Worm (Caenorhabditis elegans) whole organism, L1 larva: ENCODE data around the gene nlp-50.

Source experiments
- C04F5.9 ChIP-seq: sonication (generic microtip); optimal IDR thresholded peaks from 2 replicates; lab custom pipeline; 2016; ENCODE audit warnings: missing genetic modification characterization, missing compliant biosample characterization
- blmp-1 ChIP-seq: fragments of 150-350 bp; optimal IDR thresholded peaks from 2 replicates; lab custom pipeline; 2014; ENCODE audit warnings: missing biosample characterization, missing genetic modification characterization
- ceh-63 ChIP-seq: fragments of 200-800 bp; sonication (Bioruptor generic); optimal IDR thresholded peaks from 2 replicates; lab custom pipeline; 2018; ENCODE audit warnings: mild to moderate bottlenecking, missing genetic modification characterization, missing compliant biosample characterization
- ceh-82 ChIP-seq, 3 experiments: fragments of 150-350 bp in 1 of 3; sonication (generic microtip) in 2 of 3; optimal IDR thresholded peaks; 2 replicates each; lab custom pipeline; 2014 to 2017; ENCODE audit warnings: missing biosample characterization in 3 of 3, missing genetic modification characterization in 3 of 3
- ceh-88 ChIP-seq: fragments of 200-800 bp; sonication (Bioruptor generic); IDR thresholded peaks from 2 replicates; pipeline ENCODE4 v1.3.6; 2022; ENCODE audit warnings: missing genetic modification characterization, missing compliant biosample characterization
- ces-1 ChIP-seq: fragments of 150-350 bp; optimal IDR thresholded peaks from 2 replicates; lab custom pipeline; 2014; ENCODE audit warnings: missing biosample characterization, missing genetic modification reagents, missing genetic modification characterization
- dpl-1 ChIP-seq, 3 experiments: fragments of 150-350 bp in 2 of 3; sonication (generic microtip) in 1 of 3; optimal IDR thresholded peaks; 2 replicates each; lab custom pipeline; 2014 to 2017; ENCODE audit warnings: missing biosample characterization in 3 of 3, missing genetic modification characterization in 3 of 3, missing genetic modification reagents in 3 of 3
- efl-1 ChIP-seq, 4 experiments: fragments of 150-350 bp; optimal IDR thresholded peaks in 3 of 4; peaks in 1 of 4; 1 replicate in 1 of 4; 2 replicates in 3 of 4; lab custom pipeline; 2014; ENCODE audit warnings: missing biosample characterization in 2 of 4, missing genetic modification characterization in 2 of 4, missing genetic modification reagents in 2 of 4
- efl-3 ChIP-seq: fragments of 200-800 bp; sonication (Bioruptor generic); optimal IDR thresholded peaks from 2 replicates; lab custom pipeline; 2018; ENCODE audit warnings: mild to moderate bottlenecking, missing genetic modification characterization, missing compliant biosample characterization
- egl-13 ChIP-seq: sonication (generic microtip); optimal IDR thresholded peaks from 2 replicates; lab custom pipeline; 2016; ENCODE audit warnings: missing genotype, missing genetic modification reagents, missing genetic modification characterization, missing compliant biosample characterization
- egl-27 ChIP-seq, 2 experiments: fragments of 150-350 bp in 1 of 2; sonication (generic microtip); optimal IDR thresholded peaks; 3 replicates each; lab custom pipeline; 2017 to 2018; ENCODE audit warnings: missing biosample characterization in 2 of 2, missing genetic modification characterization in 2 of 2, missing genetic modification reagents in 2 of 2
- elt-2 ChIP-seq: sonication (generic microtip); optimal IDR thresholded peaks from 2 replicates; lab custom pipeline; 2016; ENCODE audit warnings: missing genetic modification characterization, mild to moderate bottlenecking, inconsistent platforms, missing compliant biosample characterization, missing genetic modification reagents
- fkh-4 ChIP-seq: sonication (generic microtip); optimal IDR thresholded peaks from 2 replicates; lab custom pipeline; 2016; ENCODE audit warnings: missing compliant biosample characterization, missing genetic modification characterization, borderline replicate concordance
- fkh-8 ChIP-seq: sonication (generic microtip); optimal IDR thresholded peaks from 2 replicates; lab custom pipeline; 2016; ENCODE audit warnings: mild to moderate bottlenecking, missing genetic modification characterization, missing compliant biosample characterization
- fos-1 ChIP-seq: fragments of 150-350 bp; optimal IDR thresholded peaks from 2 replicates; lab custom pipeline; 2014; ENCODE audit warnings: missing biosample characterization, missing genetic modification characterization
- hlh-17 ChIP-seq: fragments of 200-800 bp; sonication (Bioruptor generic); optimal IDR thresholded peaks from 2 replicates; lab custom pipeline; 2018; ENCODE audit warnings: missing genetic modification characterization, mild to moderate bottlenecking, missing compliant biosample characterization, moderate library complexity, borderline replicate concordance
- hlh-4 ChIP-seq: sonication (generic microtip); optimal IDR thresholded peaks from 2 replicates; lab custom pipeline; 2016; ENCODE audit warnings: mild to moderate bottlenecking, missing genetic modification characterization, missing compliant biosample characterization
- irx-1 ChIP-seq: sonication (generic microtip); optimal IDR thresholded peaks from 2 replicates; lab custom pipeline; 2016; ENCODE audit warnings: missing genetic modification characterization, missing compliant biosample characterization
- isw-1 ChIP-seq: fragments of 200-800 bp; sonication (Bioruptor generic); IDR thresholded peaks from 2 replicates; pipeline ENCODE4 v1.3.6; 2022; ENCODE audit warnings: missing genetic modification characterization, missing compliant biosample characterization
- lin-35 ChIP-seq, 2 experiments: fragments of 150-350 bp; optimal IDR thresholded peaks; 2 replicates each; lab custom pipeline; 2014; ENCODE audit warnings: missing biosample characterization in 2 of 2, missing genetic modification characterization in 2 of 2, missing genetic modification reagents in 2 of 2
- lir-3 ChIP-seq: sonication (generic microtip); optimal IDR thresholded peaks from 2 replicates; lab custom pipeline; 2016; ENCODE audit warnings: mild to moderate bottlenecking, missing genetic modification characterization, moderate library complexity, missing compliant biosample characterization; ENCODE audit not compliant: poor library complexity
- lsy-2 ChIP-seq, 2 experiments: fragments of 150-350 bp; optimal IDR thresholded peaks; 2 replicates each; lab custom pipeline; 2014; ENCODE audit warnings: missing biosample characterization in 2 of 2, missing genetic modification characterization in 2 of 2
- mdl-1 ChIP-seq, 2 experiments: fragments of 150-350 bp; optimal IDR thresholded peaks; 2 replicates each; lab custom pipeline; 2014 to 2017; ENCODE audit warnings: missing biosample characterization in 2 of 2, missing genetic modification characterization in 2 of 2, inconsistent platforms in 1 of 2
- nhr-11 ChIP-seq: fragments of 150-350 bp; optimal IDR thresholded peaks from 2 replicates; lab custom pipeline; 2014; ENCODE audit warnings: missing biosample characterization, missing genetic modification characterization
- nhr-20 ChIP-seq: sonication (generic microtip); optimal IDR thresholded peaks from 2 replicates; lab custom pipeline; 2016; ENCODE audit warnings: mild to moderate bottlenecking, missing genetic modification characterization, missing compliant biosample characterization
- nhr-237 ChIP-seq: fragments of 150-350 bp; optimal IDR thresholded peaks from 2 replicates; lab custom pipeline; 2014; ENCODE audit warnings: missing biosample characterization, missing genetic modification characterization
- nhr-47 ChIP-seq: sonication (generic microtip); optimal IDR thresholded peaks from 2 replicates; lab custom pipeline; 2016; ENCODE audit warnings: mild to moderate bottlenecking, missing genetic modification characterization, moderate library complexity, missing compliant biosample characterization
- nhr-71 ChIP-seq: sonication (generic microtip); optimal IDR thresholded peaks from 2 replicates; lab custom pipeline; 2016; ENCODE audit warnings: mild to moderate bottlenecking, missing genetic modification characterization, moderate library complexity, missing compliant biosample characterization
- nhr-76 ChIP-seq: sonication (generic microtip); optimal IDR thresholded peaks from 2 replicates; lab custom pipeline; 2017; ENCODE audit warnings: missing biosample characterization, missing genetic modification characterization
- nhr-77 ChIP-seq: fragments of 150-350 bp; optimal IDR thresholded peaks from 2 replicates; lab custom pipeline; 2014; ENCODE audit warnings: missing biosample characterization, missing genetic modification characterization
- nhr-84 ChIP-seq: sonication (generic microtip); optimal IDR thresholded peaks from 2 replicates; lab custom pipeline; 2017; ENCODE audit warnings: missing biosample characterization, missing genetic modification characterization
- nhr-85 ChIP-seq: sonication (generic microtip); peaks from one replicate; lab custom pipeline; 2016; ENCODE audit warnings: missing genetic modification characterization, inconsistent platforms, missing compliant biosample characterization
- pax-3 ChIP-seq: fragments of 200-800 bp; sonication (Bioruptor generic); optimal IDR thresholded peaks from 2 replicates; lab custom pipeline; 2018; ENCODE audit warnings: mild to moderate bottlenecking, missing genetic modification characterization, moderate library complexity, missing compliant biosample characterization
- pqm-1 ChIP-seq: sonication (generic microtip); optimal IDR thresholded peaks from 3 replicates; lab custom pipeline; 2017; ENCODE audit warnings: missing biosample characterization, missing genetic modification characterization
- rnt-1 ChIP-seq: sonication (generic microtip); optimal IDR thresholded peaks from 2 replicates; lab custom pipeline; 2016; ENCODE audit warnings: mild to moderate bottlenecking, missing genetic modification characterization, moderate library complexity, missing compliant biosample characterization
- skn-1 ChIP-seq: fragments of 150-350 bp; optimal IDR thresholded peaks from 2 replicates; lab custom pipeline; 2014; ENCODE audit warnings: missing biosample characterization, missing genetic modification characterization
- sox-4 ChIP-seq: sonication (generic microtip); optimal IDR thresholded peaks from 2 replicates; lab custom pipeline; 2016; ENCODE audit warnings: missing genetic modification characterization, missing compliant biosample characterization
- sptf-1 ChIP-seq: fragments of 150-350 bp; optimal IDR thresholded peaks from 2 replicates; lab custom pipeline; 2014; ENCODE audit warnings: missing biosample characterization, missing genetic modification characterization
- sup-37 ChIP-seq: fragments of 200-800 bp; sonication (Bioruptor generic); optimal IDR thresholded peaks from 2 replicates; lab custom pipeline; 2018; ENCODE audit warnings: mild to moderate bottlenecking, missing genetic modification characterization, missing compliant biosample characterization
- tbx-2 ChIP-seq: sonication (generic microtip); optimal IDR thresholded peaks from 2 replicates; lab custom pipeline; 2016; ENCODE audit warnings: missing genetic modification characterization, missing compliant biosample characterization
- tlp-1 ChIP-seq: fragments of 150-350 bp; optimal IDR thresholded peaks from 2 replicates; lab custom pipeline; 2014; ENCODE audit warnings: missing biosample characterization, missing genetic modification characterization
- unc-130 ChIP-seq: fragments of 150-350 bp; optimal IDR thresholded peaks from 2 replicates; lab custom pipeline; 2017; ENCODE audit warnings: missing biosample characterization, missing genetic modification characterization, inconsistent platforms
- unc-98 ChIP-seq: fragments of 200-800 bp; sonication (Bioruptor generic); IDR thresholded peaks from 2 replicates; pipeline ENCODE4 v1.3.6; 2022; ENCODE audit warnings: missing genetic modification characterization, missing compliant biosample characterization
- zip-4 ChIP-seq: fragments of 200-800 bp; sonication (Bioruptor generic); optimal IDR thresholded peaks from 2 replicates; lab custom pipeline; 2018; ENCODE audit warnings: mild to moderate bottlenecking, missing genetic modification characterization, moderate library complexity, missing compliant biosample characterization
- ztf-11 ChIP-seq, 2 experiments: sonication (generic microtip); optimal IDR thresholded peaks; 2 replicates each; lab custom pipeline; 2016 to 2017; ENCODE audit warnings: missing genetic modification characterization in 2 of 2, missing biosample characterization in 1 of 2, missing compliant biosample characterization in 1 of 2
- ztf-4 ChIP-seq: fragments of 150-350 bp; optimal IDR thresholded peaks from 2 replicates; lab custom pipeline; 2014; ENCODE audit warnings: missing biosample characterization, missing genetic modification characterization

Gene nlp-50

ce11 chrII:6779104-6779503 is 14.3 kb downstream of the nlp-50 start, which contains the start of gene T13C2.7:
Gene T13C2.7, plus strand, starts transcription at chrII:6779404.
- peak; percentile 76 for TF ChIP-seq fkh-8 (tag; lab: Kevin White, UChicago)
- no peak for TF ChIP-seq ztf-4 (tag; lab: Kevin White, UChicago)
- no peak for TF ChIP-seq tbx-2
- peak; percentile 14 for TF ChIP-seq nhr-71 (tag; lab: Kevin White, UChicago)
- no peak for TF ChIP-seq blmp-1 (tag; lab: Kevin White, UChicago)
- no peak for TF ChIP-seq hlh-17
- TF ChIP-seq nhr-84 (tag; lab: Kevin White, UChicago), result no peak
- no peak for TF ChIP-seq ceh-88
- TF ChIP-seq efl-1 (optimal IDR thresholded peaks at IDR 0.05; lab: Kevin White, UChicago), result no peak
- TF ChIP-seq efl-1 (GFP tag; optimal IDR thresholded peaks at IDR 0.05 in 1 of 2; lab: Kevin White, UChicago), result peak in 1 of 2 experiments; percentile 24
- no peak for TF ChIP-seq isw-1 (GFP tag; lab: Robert Waterston, UW)
- no peak for TF ChIP-seq ztf-11 (tag; optimal IDR thresholded peaks at IDR 0.05; lab: Kevin White, UChicago)
- TF ChIP-seq mdl-1 (tag; optimal IDR thresholded peaks at IDR 0.05; lab: Kevin White, UChicago), result no peak
- TF ChIP-seq C04F5.9, result no peak
- TF ChIP-seq egl-13 (tag; lab: Kevin White, UChicago), result no peak
- TF ChIP-seq, all 84 proteins: peak for 3

- no peak for TF ChIP-seq ceh-63 (GFP tag; lab: Kevin White, UChicago)
- no peak for TF ChIP-seq zip-4
- TF ChIP-seq fkh-4, result no peak
- peak; percentile 64 for TF ChIP-seq pqm-1 (tag; lab: Kevin White, UChicago)
- no peak for TF ChIP-seq hlh-4 (tag; lab: Kevin White, UChicago)
- TF ChIP-seq elt-2 (tag; lab: Kevin White, UChicago), result peak; percentile 81
Observed at ce11 chrII:6781231-6781630, 16.4 kb downstream of the nlp-50 start.

- TF ChIP-seq nhr-77 (tag; lab: Kevin White, UChicago), result no peak
- no peak for TF ChIP-seq rnt-1
- TF ChIP-seq zip-4, result no peak
- no peak for TF ChIP-seq lir-3 (tag; lab: Kevin White, UChicago)
- no peak for TF ChIP-seq fos-1 (tag; lab: Kevin White, UChicago)
- TF ChIP-seq sptf-1, result no peak
- TF ChIP-seq pax-3 (tag; lab: Kevin White, UChicago), result no peak
- no peak for TF ChIP-seq unc-98 (GFP tag; lab: Robert Waterston, UW)
- TF ChIP-seq skn-1 (tag; lab: Kevin White, UChicago), result no peak
- TF ChIP-seq nhr-84 (tag; lab: Kevin White, UChicago), result no peak
Observed at ce11 chrII:6781983-6782382, 17.1 kb downstream of the nlp-50 start.

- TF ChIP-seq skn-1 (tag; lab: Kevin White, UChicago) (peak; percentile 65), nhr-20 (tag; lab: Kevin White, UChicago) (peak; percentile 43), nhr-85 (peak; percentile 20), efl-3 (GFP tag; lab: Kevin White, UChicago) (no peak), isw-1 (GFP tag; lab: Robert Waterston, UW) (peak; percentile 52), elt-2 (tag; lab: Kevin White, UChicago) (no peak), nhr-47 (tag; lab: Kevin White, UChicago) (peak; percentile 65), ces-1 (GFP tag; lab: Kevin White, UChicago) (no peak), ceh-82 (tag; optimal IDR thresholded peaks at IDR 0.05; lab: Kevin White, UChicago) (peak in 1 of 3 experiments; percentile 61), pqm-1 (tag; lab: Kevin White, UChicago) (no peak), sox-4 (no peak), egl-27 (tag; optimal IDR thresholded peaks at IDR 0.05; lab: Kevin White, UChicago) (no peak), unc-98 (GFP tag; lab: Robert Waterston, UW) (no peak), nhr-71 (tag; lab: Kevin White, UChicago) (peak; percentile 75), efl-1 (optimal IDR thresholded peaks at IDR 0.05; lab: Kevin White, UChicago) (peak; percentile 31 to 43), efl-1 (GFP tag; optimal IDR thresholded peaks at IDR 0.05 in 1 of 2; lab: Kevin White, UChicago) (peak; percentile 42 to 90), tlp-1 (no peak), unc-130 (peak; percentile 81), C04F5.9 (no peak), sup-37 (GFP tag; lab: Kevin White, UChicago) (no peak), lin-35 (GFP tag; optimal IDR thresholded peaks at IDR 0.05; lab: Kevin White, UChicago) (peak; percentile 32 to 60), sptf-1 (no peak), irx-1 (tag; lab: Kevin White, UChicago) (peak; percentile 16), lsy-2 (tag; optimal IDR thresholded peaks at IDR 0.05; lab: Kevin White, UChicago) (peak; percentile 49 to 75), nhr-237 (tag; lab: Kevin White, UChicago) (no peak), nhr-76 (tag; lab: Kevin White, UChicago) (no peak), nhr-11 (tag; lab: Kevin White, UChicago) (no peak), dpl-1 (GFP tag; optimal IDR thresholded peaks at IDR 0.05; lab: Kevin White, UChicago) (peak; percentile 1 to 44 (median 30))
Observed at ce11 chrII:6782738-6783163, 17.9 kb downstream of the nlp-50 start.
